Fruit fly (Drosophila melanogaster) whole organism: Measurements from ENCODE around the gene CG11699.

Source experiments
- pan ChIP-seq: fragments of >200 bp; optimal IDR thresholded peaks from 2 replicates; lab custom pipeline; 2017
- psq ChIP-seq: fragments of >200 bp; optimal IDR thresholded peaks from 2 replicates; lab custom pipeline; 2017
- usp ChIP-seq: fragments of >200 bp; optimal IDR thresholded peaks from 2 replicates; lab custom pipeline; 2017; ENCODE audit warnings: missing biosample characterization, missing genetic modification characterization, mixed read lengths

DNA sequence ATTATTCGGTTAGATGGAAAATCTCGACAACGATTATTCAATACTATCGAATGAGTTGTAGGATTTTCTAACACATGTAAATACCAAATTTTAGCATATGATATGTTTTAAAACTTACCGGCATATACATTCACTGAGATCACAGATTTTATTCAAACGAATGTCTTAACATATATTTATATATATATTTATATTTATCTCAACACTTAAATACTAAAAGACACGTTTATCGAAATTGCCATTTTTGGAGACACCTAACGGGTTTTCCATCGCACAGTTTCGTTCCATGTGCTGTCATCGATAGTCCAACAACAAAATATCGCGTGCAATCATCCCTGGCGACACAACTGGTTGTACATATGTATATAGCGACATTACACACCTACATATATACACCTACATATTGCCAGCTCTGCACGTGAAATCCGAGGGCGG, 41.2 kb downstream of the CG11699 start, which contains the start of the genes CG2247 and CG1703:
- TF ChIP-seq pan (lab: Kevin White, UChicago), result no peak
- no peak for TF ChIP-seq usp (GFP tag; lab: Kevin White, UChicago)
- no peak for TF ChIP-seq psq (lab: Kevin White, UChicago)
